Worm (Caenorhabditis elegans): ENCODE measurements around the gene T14B4.8.

Gene T14B4.8

ce11 chrII:6701497-6701896, 27.7 kb downstream of the T14B4.8 start, which contains the start of gene C18H9.6:
TSS of gene C18H9.6 (minus strand) at chrII:6701625.
- TF ChIP-seq dmd-4 (tag; optimal IDR thresholded peaks at IDR 0.05; ENCODE audit: borderline replicate concordance) (no peak), fkh-10 (GFP tag; optimal IDR thresholded peaks at IDR 0.05) (no peak), ceh-19 (GFP tag; optimal IDR thresholded peaks at IDR 0.05) (no peak), sox-2 (GFP tag; IDR thresholded peaks at IDR 0.05) (no peak), T23F11.4 (GFP tag; optimal IDR thresholded peaks at IDR 0.05) (no peak), unc-55 (GFP tag; optimal IDR thresholded peaks at IDR 0.05) (no peak)

- no peak for TF ChIP-seq lin-11 (tag; optimal IDR thresholded peaks at IDR 0.05)
- TF ChIP-seq ztf-16 (tag; optimal IDR thresholded peaks at IDR 0.05) = no peak
- TF ChIP-seq elt-2 (tag; optimal IDR thresholded peaks at IDR 0.05) = no peak
- no peak for TF ChIP-seq dmd-4 (tag; optimal IDR thresholded peaks at IDR 0.05; ENCODE audit: borderline replicate concordance)
- TF ChIP-seq hlh-6 (tag; optimal IDR thresholded peaks at IDR 0.05) = no peak
- no peak for TF ChIP-seq C08G9.2 (tag; optimal IDR thresholded peaks at IDR 0.05)
Observed at ce11 chrII:6698784-6699183, 30.4 kb downstream of the T14B4.8 start, which contains the start of gene C18H9.1. TSS of gene C18H9.1 (plus strand) at chrII:6699084.

- no peak for TF ChIP-seq sox-2 (GFP tag; IDR thresholded peaks at IDR 0.05)
- TF ChIP-seq lim-6 (tag; optimal IDR thresholded peaks at IDR 0.05) = no peak
- no peak for TF ChIP-seq madf-2 (tag; optimal IDR thresholded peaks at IDR 0.05)
- no peak for TF ChIP-seq T23F11.4 (GFP tag; optimal IDR thresholded peaks at IDR 0.05)
- no peak for TF ChIP-seq hlh-8 (tag; optimal IDR thresholded peaks at IDR 0.05)
- TF ChIP-seq K02D7.2 (tag; optimal IDR thresholded peaks at IDR 0.05) = no peak
- no peak for TF ChIP-seq ceh-2 (tag; optimal IDR thresholded peaks at IDR 0.05)
- TF ChIP-seq odd-2 (tag; optimal IDR thresholded peaks at IDR 0.05) = no peak
- no peak for TF ChIP-seq pat-9 (tag; optimal IDR thresholded peaks at IDR 0.05)
- TF ChIP-seq F13H6.1 (tag; optimal IDR thresholded peaks at IDR 0.05) = no peak
- no peak for TF ChIP-seq ama-1 (optimal IDR thresholded peaks at IDR 0.05)
- no peak for TF ChIP-seq gmeb-2 (tag; optimal IDR thresholded peaks at IDR 0.05)
- no peak for TF ChIP-seq pqm-1 (tag; optimal IDR thresholded peaks at IDR 0.05)
- no peak for TF ChIP-seq fax-1 (tag; optimal IDR thresholded peaks at IDR 0.05)
- TF ChIP-seq C08G9.2 (tag; optimal IDR thresholded peaks at IDR 0.05) = no peak
- no peak for TF ChIP-seq unc-3 (GFP tag; conservative IDR thresholded peaks at IDR 0.05)
- no peak for TF ChIP-seq unc-3 (tag; optimal IDR thresholded peaks at IDR 0.05)
- TF ChIP-seq pax-1 (tag; optimal IDR thresholded peaks at IDR 0.05) = no peak
- TF ChIP-seq npax-4 (tag; optimal IDR thresholded peaks at IDR 0.05) = no peak
- TF ChIP-seq syd-9 (tag; optimal IDR thresholded peaks at IDR 0.05) = no peak
Observed at ce11 chrII:6695388-6695787, 33.8 kb downstream of the T14B4.8 start, which contains the start of gene C18H9.5. TSS of gene C18H9.5 (minus strand) at chrII:6695566.

DNA sequence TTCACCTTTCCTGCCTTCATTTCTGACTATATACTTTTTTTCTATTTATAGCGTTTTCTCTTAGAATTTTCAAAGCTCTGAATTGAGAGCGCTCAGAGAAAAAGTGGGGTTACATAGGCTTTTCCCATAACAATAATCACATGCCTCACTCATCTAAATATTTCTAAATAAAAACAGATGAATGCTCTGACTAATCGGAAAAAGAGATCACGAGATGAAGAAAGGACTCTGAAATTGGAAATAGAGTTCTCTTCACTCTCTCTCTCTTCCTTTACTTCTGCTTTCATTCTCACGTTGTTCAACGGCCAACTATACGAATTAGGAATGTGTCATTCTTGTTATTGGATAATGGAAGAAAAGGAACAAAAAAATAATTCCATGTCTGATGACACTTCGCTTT, 40.1 kb downstream of the T14B4.8 start:
- TF ChIP-seq ceh-14 (tag; optimal IDR thresholded peaks at IDR 0.05) (no peak), ceh-30 (tag; optimal IDR thresholded peaks at IDR 0.05) (no peak), nhr-232 (tag; optimal IDR thresholded peaks at IDR 0.05) (no peak), ama-1 (optimal IDR thresholded peaks at IDR 0.05) (no peak), madf-2 (tag; optimal IDR thresholded peaks at IDR 0.05) (no peak), ets-4 (tag; optimal IDR thresholded peaks at IDR 0.05) (no peak), odd-2 (tag; optimal IDR thresholded peaks at IDR 0.05) (no peak), elt-4 (tag; optimal IDR thresholded peaks at IDR 0.05) (no peak), syd-9 (tag; optimal IDR thresholded peaks at IDR 0.05) (no peak), sdc-2 (tag; optimal IDR thresholded peaks at IDR 0.05) (no peak), fax-1 (tag; optimal IDR thresholded peaks at IDR 0.05) (no peak)

- TF ChIP-seq gmeb-2 (tag; optimal IDR thresholded peaks at IDR 0.05) (no peak), dmd-4 (tag; optimal IDR thresholded peaks at IDR 0.05; ENCODE audit: borderline replicate concordance) (no peak), ceh-48 (tag; optimal IDR thresholded peaks at IDR 0.05) (no peak), K09A11.1 (tag; optimal IDR thresholded peaks at IDR 0.05; ENCODE audit: insufficient read depth) (no peak), dve-1 (tag; optimal IDR thresholded peaks at IDR 0.05) (no peak), ceh-24 (tag; optimal IDR thresholded peaks at IDR 0.05) (no peak), hlh-6 (tag; optimal IDR thresholded peaks at IDR 0.05) (no peak)
Observed at ce11 chrII:6685964-6686363, 43.2 kb downstream of the T14B4.8 start.

Data from whole organism, late embryonic.